Worm (Caenorhabditis elegans): ENCODE data around the gene H43I07.1.

H43I07.1 gene

DNA sequence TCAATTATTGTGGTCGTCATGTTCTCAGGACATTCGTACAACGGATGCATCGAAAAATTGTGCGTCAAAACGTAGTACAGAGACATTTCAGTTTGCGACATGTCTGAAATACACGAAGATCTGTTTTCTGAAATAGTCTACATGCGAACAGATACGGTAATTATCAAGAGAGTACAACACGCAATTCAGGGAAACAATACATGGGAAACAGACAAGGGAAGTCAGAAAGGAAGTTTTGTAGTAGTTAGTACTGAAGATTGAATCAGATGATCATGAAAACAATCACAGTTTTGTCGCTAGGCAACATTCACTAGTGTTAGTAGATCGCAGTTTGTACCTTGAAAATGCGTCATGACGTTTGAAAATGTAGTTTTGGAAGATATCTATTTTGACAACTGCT is 45.5 kb downstream of the H43I07.1 start, which contains the start of gene srt-13:
TSS of gene srt-13 (minus strand) at position 101 of the 400 bp plus-strand sequence.
- TF ChIP-seq ztf-23 (GFP tag; IDR thresholded peaks at IDR 0.05) (no peak), ref-1 (GFP tag; conservative IDR thresholded peaks at IDR 0.05) (no peak), med-1 (GFP tag; optimal IDR thresholded peaks at IDR 0.05; ENCODE audit: insufficient read depth) (no peak), flt-1 (GFP tag; IDR thresholded peaks at IDR 0.05) (no peak), klf-2 (GFP tag; conservative IDR thresholded peaks at IDR 0.05) (no peak), ztf-29 (GFP tag; IDR thresholded peaks at IDR 0.05) (no peak)

DNA sequence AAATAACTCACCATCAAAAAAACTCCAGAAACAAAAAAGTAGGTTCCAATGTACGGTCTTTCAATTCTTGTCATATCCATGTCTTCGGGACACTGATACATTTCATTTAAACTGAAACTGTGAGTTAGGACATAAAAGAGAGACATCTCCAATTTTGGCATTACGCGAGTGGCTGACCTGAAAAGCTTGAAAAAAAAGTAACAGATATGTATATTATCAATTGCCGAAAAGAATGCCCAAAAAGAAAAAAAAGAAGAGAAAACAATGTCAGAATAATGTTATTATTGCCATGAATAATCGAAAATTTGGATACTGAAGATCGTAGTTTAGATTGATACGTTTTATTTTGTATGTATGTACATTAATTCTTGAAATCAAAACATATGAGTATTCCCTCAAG is 52.0 kb downstream of the H43I07.1 start, which contains the start of gene srt-14:
TSS of gene srt-14 (minus strand) at position 101 of the 400 bp plus-strand sequence.
- TF ChIP-seq tab-1 (GFP tag; IDR thresholded peaks at IDR 0.05) (no peak), cog-1 (tag; optimal IDR thresholded peaks at IDR 0.05) (no peak), klf-2 (GFP tag; conservative IDR thresholded peaks at IDR 0.05) (no peak), ref-1 (GFP tag; conservative IDR thresholded peaks at IDR 0.05) (no peak), flt-1 (GFP tag; IDR thresholded peaks at IDR 0.05) (no peak), T22C8.4 (GFP tag; IDR thresholded peaks at IDR 0.05) (no peak)
